Worm (Caenorhabditis elegans) whole organism, L4 larva: ENCODE results near the gene Y37H2A.13.

ENCODE experiments used
- D1046.2 ChIP-seq: fragments of 200-800 bp; sonication (Bioruptor generic); IDR thresholded peaks from 2 replicates; pipeline ENCODE4 v1.3.6; 2022; ENCODE audit warnings: missing genetic modification characterization, missing compliant biosample characterization
- daf-16 ChIP-seq, 3 experiments: sonication (generic microtip); optimal IDR thresholded peaks; 2 replicates each; lab custom pipeline; 2016 to 2017; ENCODE audit warnings: missing genetic modification characterization in 3 of 3, missing genetic modification reagents in 3 of 3, mild to moderate bottlenecking in 2 of 3, missing compliant biosample characterization in 2 of 3, missing biosample characterization in 1 of 3, moderate library complexity in 1 of 3

- no peak for TF ChIP-seq D1046.2 (GFP tag; lab: Robert Waterston, UW)
- no peak for TF ChIP-seq daf-16 (GFP tag; optimal IDR thresholded peaks at IDR 0.05; lab: Kevin White, UChicago)
- no peak for TF ChIP-seq daf-16 (tag; optimal IDR thresholded peaks at IDR 0.05; lab: Kevin White, UChicago)
Measured at ce11 chrV:18131049-18131448, 11.6 kb upstream of the Y37H2A.13 start, which contains the start of gene Y37H2A.12.
